Worm (Caenorhabditis elegans) whole organism, young adult: Measurements from ENCODE around the gene F49E10.2.

Experiments used
- C17E4.6 ChIP-seq: fragments of 200-800 bp; sonication (Bioruptor generic); IDR thresholded peaks from 2 replicates; pipeline ENCODE4 v1.3.6; 2022; ENCODE audit warnings: missing genetic modification reagents, missing genetic modification characterization, missing compliant biosample characterization
- F39B2.1 ChIP-seq: fragments of 200-800 bp; sonication (Bioruptor generic); IDR thresholded peaks from 2 replicates; pipeline ENCODE4 v1.3.6; 2022; ENCODE audit warnings: missing genetic modification reagents, missing genetic modification characterization, missing compliant biosample characterization
- T07F8.4 ChIP-seq: sonication (generic microtip); optimal IDR thresholded peaks from 2 replicates; lab custom pipeline; 2016; ENCODE audit warnings: mild to moderate bottlenecking, missing genetic modification characterization, moderate library complexity, missing compliant biosample characterization
- T26A5.8 ChIP-seq: sonication (generic microtip); optimal IDR thresholded peaks from 2 replicates; lab custom pipeline; 2016; ENCODE audit warnings: missing genetic modification characterization, missing compliant biosample characterization
- Y53F4B.3 ChIP-seq: fragments of 200-800 bp; sonication (Bioruptor generic); IDR thresholded peaks from 2 replicates; pipeline ENCODE4 v1.3.6; 2022; ENCODE audit warnings: missing genetic modification reagents, missing genetic modification characterization, missing compliant biosample characterization
- Y56A3A.18 ChIP-seq: fragments of 200-800 bp; sonication (Bioruptor generic); IDR thresholded peaks from 2 replicates; pipeline ENCODE4 v1.3.6; 2022; ENCODE audit warnings: missing genetic modification reagents, missing genetic modification characterization, missing compliant biosample characterization
- Y79H2A.3 ChIP-seq: fragments of 200-800 bp; sonication (Bioruptor generic); conservative IDR thresholded peaks from 2 replicates; pipeline ENCODE4 v1.3.6; 2022; ENCODE audit warnings: missing genetic modification reagents, missing genetic modification characterization, missing compliant biosample characterization
- ama-1 ChIP-seq, 3 experiments: fragments of 150-350 bp in 1 of 3; sonication (generic microtip) in 2 of 3; optimal IDR thresholded peaks; 2 replicates each; lab custom pipeline; 2014 to 2018; ENCODE audit warnings: missing biosample characterization in 2 of 3, missing genetic modification characterization in 2 of 3, missing genetic modification reagents in 2 of 3
- attf-3 ChIP-seq: fragments of 200-800 bp; sonication (Bioruptor generic); conservative IDR thresholded peaks from 2 replicates; pipeline ENCODE4 v1.3.6; 2022; ENCODE audit warnings: missing genetic modification reagents, missing genetic modification characterization, missing compliant biosample characterization
- bed-2 ChIP-seq: fragments of 200-800 bp; sonication (Bioruptor generic); IDR thresholded peaks from 2 replicates; pipeline ENCODE4 v1.3.6; 2022; ENCODE audit warnings: missing genetic modification reagents, missing genetic modification characterization, missing compliant biosample characterization
- ccch-3 ChIP-seq: fragments of 200-800 bp; sonication (Bioruptor generic); optimal IDR thresholded peaks from 2 replicates; lab custom pipeline; 2018; ENCODE audit warnings: mild to moderate bottlenecking, missing genetic modification characterization, missing compliant biosample characterization
- ceh-27 ChIP-seq: fragments of 200-800 bp; sonication (Bioruptor generic); optimal IDR thresholded peaks from 2 replicates; lab custom pipeline; 2018; ENCODE audit warnings: mild to moderate bottlenecking, missing genetic modification characterization, moderate library complexity, missing compliant biosample characterization
- ceh-58 ChIP-seq: fragments of 200-800 bp; sonication (Bioruptor generic); IDR thresholded peaks from 2 replicates; pipeline ENCODE4 v1.3.6; 2022; ENCODE audit warnings: missing genetic modification characterization, missing compliant biosample characterization
- chd-7 ChIP-seq: sonication (generic microtip); optimal IDR thresholded peaks from 2 replicates; lab custom pipeline; 2016; ENCODE audit warnings: mild to moderate bottlenecking, missing genetic modification characterization, moderate library complexity, missing compliant biosample characterization
- dox-1 ChIP-seq: fragments of 200-800 bp; sonication (Bioruptor generic); IDR thresholded peaks from 2 replicates; pipeline ENCODE4 v1.3.6; 2022; ENCODE audit warnings: missing genetic modification reagents, missing genetic modification characterization, missing compliant biosample characterization
- dpl-1 ChIP-seq: fragments of 150-350 bp; optimal IDR thresholded peaks from 2 replicates; lab custom pipeline; 2014; ENCODE audit warnings: missing biosample characterization, missing genetic modification reagents, missing genetic modification characterization
- efl-1 ChIP-seq: fragments of 150-350 bp; optimal IDR thresholded peaks from 2 replicates; lab custom pipeline; 2014; ENCODE audit warnings: missing biosample characterization, missing genetic modification reagents, missing genetic modification characterization
- egrh-3 ChIP-seq: fragments of 200-800 bp; sonication (Bioruptor generic); IDR thresholded peaks from 2 replicates; pipeline ENCODE4 v1.3.6; 2022; ENCODE audit warnings: missing genetic modification reagents, missing genetic modification characterization, missing compliant biosample characterization
- him-1 ChIP-seq: sonication (generic microtip); optimal IDR thresholded peaks from 2 replicates; lab custom pipeline; 2016; ENCODE audit warnings: missing genotype, missing genetic modification reagents, missing genetic modification characterization, missing compliant biosample characterization
- hlh-12 ChIP-seq: sonication (generic microtip); optimal IDR thresholded peaks from 2 replicates; lab custom pipeline; 2016; ENCODE audit warnings: missing genetic modification characterization, missing compliant biosample characterization
- lin-35 ChIP-seq, 3 experiments: fragments of 150-350 bp in 2 of 3; sonication (generic microtip) in 1 of 3; optimal IDR thresholded peaks; 2 replicates each; lab custom pipeline; 2014 to 2018; ENCODE audit warnings: missing biosample characterization in 3 of 3, missing genetic modification characterization in 3 of 3, missing genetic modification reagents in 3 of 3
- lin-54 ChIP-seq: fragments of 200-800 bp; sonication (Bioruptor generic); optimal IDR thresholded peaks from 2 replicates; lab custom pipeline; 2018; ENCODE audit warnings: mild to moderate bottlenecking, missing genetic modification characterization, missing compliant biosample characterization
- madf-8 ChIP-seq: fragments of 200-800 bp; sonication (Bioruptor generic); conservative IDR thresholded peaks from 2 replicates; pipeline ENCODE4 v1.3.6; 2022; ENCODE audit warnings: missing genetic modification reagents, missing genetic modification characterization, missing compliant biosample characterization
- mxl-1 ChIP-seq: sonication (generic microtip); optimal IDR thresholded peaks from 2 replicates; lab custom pipeline; 2016; ENCODE audit warnings: missing genetic modification characterization, missing compliant biosample characterization
- nfyb-1 ChIP-seq: fragments of 200-800 bp; sonication (Bioruptor generic); IDR thresholded peaks from 2 replicates; pipeline ENCODE4 v1.3.6; 2022; ENCODE audit warnings: missing genetic modification reagents, missing genetic modification characterization, missing compliant biosample characterization
- nhr-120 ChIP-seq: fragments of 200-800 bp; sonication (Bioruptor generic); IDR thresholded peaks from 2 replicates; pipeline ENCODE4 v1.3.6; 2022; ENCODE audit warnings: missing genetic modification characterization, missing compliant biosample characterization
- nhr-179 ChIP-seq: sonication (generic microtip); optimal IDR thresholded peaks from 2 replicates; lab custom pipeline; 2016; ENCODE audit warnings: mild to moderate bottlenecking, missing genetic modification characterization, missing compliant biosample characterization
- pha-4 ChIP-seq: fragments of 150-350 bp; sonication (generic microtip); optimal IDR thresholded peaks from 2 replicates; lab custom pipeline; 2014; ENCODE audit warnings: missing biosample characterization, missing genetic modification reagents, missing genetic modification characterization
- rcor-1 ChIP-seq: fragments of 200-800 bp; sonication (Bioruptor generic); IDR thresholded peaks from 2 replicates; pipeline ENCODE4 v1.3.6; 2022; ENCODE audit warnings: missing genetic modification reagents, missing genetic modification characterization, missing compliant biosample characterization
- rpc-1 ChIP-seq, 2 experiments: fragments of 150-350 bp in 1 of 2; sonication (generic microtip) in 1 of 2; optimal IDR thresholded peaks; 2 replicates each; lab custom pipeline; 2014 to 2018; ENCODE audit warnings: missing biosample characterization in 1 of 2, missing genetic modification characterization in 1 of 2, missing genetic modification reagents in 1 of 2, missing genotype in 1 of 2
- sdz-38 ChIP-seq: sonication (generic microtip); optimal IDR thresholded peaks from 2 replicates; lab custom pipeline; 2016; ENCODE audit warnings: missing genotype, missing genetic modification characterization, missing compliant biosample characterization
- snpc-1.3 ChIP-seq: sonication (generic microtip); optimal IDR thresholded peaks from 2 replicates; lab custom pipeline; 2017; ENCODE audit warnings: missing genetic modification characterization, mild to moderate bottlenecking, missing compliant biosample characterization, antibody characterized with exemption, moderate library complexity, missing genotype, missing genetic modification reagents; ENCODE audit not compliant: insufficient read depth
- snpc-3.4 ChIP-seq: sonication (generic microtip); optimal IDR thresholded peaks from 2 replicates; lab custom pipeline; 2017; ENCODE audit warnings: missing genetic modification characterization, mild to moderate bottlenecking, missing compliant biosample characterization, antibody characterized with exemption, moderate library complexity, missing genotype, missing genetic modification reagents
- unc-130 ChIP-seq: sonication (generic microtip); optimal IDR thresholded peaks from 2 replicates; lab custom pipeline; 2016; ENCODE audit warnings: missing genetic modification reagents, missing genetic modification characterization, missing compliant biosample characterization
- zfh-2 ChIP-seq: fragments of 200-800 bp; sonication (Bioruptor generic); conservative IDR thresholded peaks from 2 replicates; pipeline ENCODE4 v1.3.6; 2022; ENCODE audit warnings: missing genetic modification reagents, missing genetic modification characterization, missing compliant biosample characterization
- zim-3 ChIP-seq: sonication (generic microtip); optimal IDR thresholded peaks from 2 replicates; lab custom pipeline; 2017; ENCODE audit warnings: mild to moderate bottlenecking, missing genetic modification characterization, moderate library complexity, missing compliant biosample characterization
- ztf-18 ChIP-seq: sonication (generic microtip); optimal IDR thresholded peaks from 2 replicates; lab custom pipeline; 2016; ENCODE audit warnings: missing genotype, mild to moderate bottlenecking, missing genetic modification characterization, missing compliant biosample characterization
- ztf-3 ChIP-seq: fragments of 200-800 bp; sonication (Bioruptor generic); optimal IDR thresholded peaks from 2 replicates; lab custom pipeline; 2018; ENCODE audit warnings: mild to moderate bottlenecking, missing genetic modification characterization, missing compliant biosample characterization

Gene F49E10.2

DNA sequence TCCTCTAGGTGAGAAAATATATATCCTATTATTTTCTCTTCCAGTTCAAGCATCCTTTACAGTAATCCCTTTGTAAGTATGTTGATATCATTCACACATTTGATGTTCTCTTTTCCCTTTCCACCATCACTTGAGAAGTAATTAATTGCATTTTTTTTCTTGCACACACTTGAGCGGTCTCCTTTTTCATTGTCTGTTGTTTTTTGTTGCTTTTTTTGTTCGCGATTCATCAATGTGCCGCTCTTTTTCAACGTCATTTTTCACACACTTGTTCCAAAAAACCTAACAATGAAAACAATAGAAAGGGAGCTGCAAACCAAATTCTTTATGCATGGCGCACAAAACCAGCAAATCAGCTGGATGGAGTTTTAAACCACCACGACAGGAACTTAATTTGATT lies 14.6 kb upstream of the F49E10.2 start, which contains the start of gene F49E10.4:
TSS of gene F49E10.4 (plus strand) at position 301 of the 400 bp plus-strand sequence.
- TF ChIP-seq pha-4 (tag; lab: Kevin White, UChicago), result no peak
- TF ChIP-seq chd-7 (tag; lab: Kevin White, UChicago), result no peak
- TF ChIP-seq ceh-27 (GFP tag; lab: Kevin White, UChicago), result peak; percentile 35
- TF ChIP-seq, all 124 proteins: peak for 1

- TF ChIP-seq efl-1 (no peak), ceh-27 (GFP tag; lab: Kevin White, UChicago) (no peak), T07F8.4 (tag; lab: Kevin White, UChicago) (no peak), nhr-120 (GFP tag; lab: Robert Waterston, UW) (no peak), rcor-1 (GFP tag; lab: Robert Waterston, UW) (no peak), hlh-12 (tag; lab: Kevin White, UChicago) (no peak), C17E4.6 (GFP tag; lab: Robert Waterston, UW) (no peak), lin-54 (GFP tag; lab: Kevin White, UChicago) (no peak), F39B2.1 (GFP tag; lab: Robert Waterston, UW) (no peak), snpc-3.4 (tag; lab: Kevin White, UChicago) (no peak), lin-35 (GFP tag; optimal IDR thresholded peaks at IDR 0.05; lab: Kevin White, UChicago) (no peak), ceh-58 (GFP tag; lab: Robert Waterston, UW) (no peak), sdz-38 (tag; lab: Kevin White, UChicago) (no peak), madf-8 (GFP tag; lab: Robert Waterston, UW) (no peak), dpl-1 (GFP tag; lab: Kevin White, UChicago) (no peak), Y56A3A.18 (GFP tag; lab: Robert Waterston, UW) (no peak), him-1 (no peak), zim-3 (tag; lab: Kevin White, UChicago) (no peak), unc-130 (GFP tag; lab: Kevin White, UChicago) (no peak), nhr-179 (tag; lab: Kevin White, UChicago) (no peak)
Observed at ce11 chrX:5877039-5877438, 13.1 kb upstream of the F49E10.2 start.

ce11 chrX:5885565-5885964 lies 4.6 kb upstream of the F49E10.2 start, which contains the start of gene flp-7:
Gene flp-7 (plus strand): TSS chrX:5885865.
- no peak for TF ChIP-seq T26A5.8 (tag; lab: Kevin White, UChicago)
- TF ChIP-seq ztf-3 (GFP tag; lab: Kevin White, UChicago), result no peak
- no peak for TF ChIP-seq T07F8.4 (tag; lab: Kevin White, UChicago)
- no peak for TF ChIP-seq ama-1 (optimal IDR thresholded peaks at IDR 0.05; lab: Kevin White, UChicago)
- TF ChIP-seq ama-1 (GFP tag; optimal IDR thresholded peaks at IDR 0.05; lab: Kevin White, UChicago), result no peak
- no peak for TF ChIP-seq nfyb-1 (GFP tag; lab: Robert Waterston, UW)
- no peak for TF ChIP-seq ccch-3 (GFP tag; lab: Kevin White, UChicago)
- no peak for TF ChIP-seq Y53F4B.3
- no peak for TF ChIP-seq snpc-1.3 (tag; lab: Kevin White, UChicago)
- TF ChIP-seq bed-2, result no peak
- TF ChIP-seq attf-3 (GFP tag; lab: Robert Waterston, UW), result no peak
- TF ChIP-seq ztf-18, result no peak

ce11 chrX:5896001-5896400 lies 5.8 kb downstream of the F49E10.2 start:
- TF ChIP-seq zfh-2 (GFP tag; lab: Robert Waterston, UW) (peak; percentile 70), egrh-3 (GFP tag; lab: Robert Waterston, UW) (no peak), dox-1 (GFP tag; lab: Robert Waterston, UW) (no peak), mxl-1 (no peak), Y79H2A.3 (no peak), nhr-120 (GFP tag; lab: Robert Waterston, UW) (no peak), rpc-1 (optimal IDR thresholded peaks at IDR 0.05; lab: Kevin White, UChicago) (no peak), rpc-1 (tag; optimal IDR thresholded peaks at IDR 0.05; lab: Kevin White, UChicago) (no peak)
